Worm (Caenorhabditis elegans) whole organism, late embryonic: ENCODE data around the gene C05D9.7.

Experiments used
- F13H6.1 ChIP-seq: sonication (generic microtip); optimal IDR thresholded peaks from 2 replicates; lab custom pipeline; 2016; ENCODE audit warnings: missing genetic modification characterization, missing compliant biosample characterization
- ama-1 ChIP-seq: fragments of 150-350 bp; optimal IDR thresholded peaks from 2 replicates; lab custom pipeline; 2014
- ceh-14 ChIP-seq: sonication (generic microtip); optimal IDR thresholded peaks from 2 replicates; lab custom pipeline; 2016; ENCODE audit warnings: missing genotype, missing genetic modification characterization, missing compliant biosample characterization
- ceh-18 ChIP-seq: sonication (generic microtip); optimal IDR thresholded peaks from 2 replicates; lab custom pipeline; 2016; ENCODE audit warnings: missing genetic modification characterization, missing compliant biosample characterization
- ceh-19 ChIP-seq: fragments of 200-800 bp; sonication (Bioruptor generic); optimal IDR thresholded peaks from 2 replicates; lab custom pipeline; 2018; ENCODE audit warnings: mild to moderate bottlenecking, missing genetic modification characterization, missing compliant biosample characterization
- ceh-2 ChIP-seq: sonication (generic microtip); optimal IDR thresholded peaks from 2 replicates; lab custom pipeline; 2016; ENCODE audit warnings: missing genotype, missing genetic modification characterization, missing compliant biosample characterization
- ceh-30 ChIP-seq: fragments of 150-350 bp; optimal IDR thresholded peaks from 2 replicates; lab custom pipeline; 2014; ENCODE audit warnings: missing biosample characterization, missing genetic modification characterization
- ceh-34 ChIP-seq: sonication (generic microtip); optimal IDR thresholded peaks from 2 replicates; lab custom pipeline; 2016; ENCODE audit warnings: mild to moderate bottlenecking, missing genetic modification characterization, missing compliant biosample characterization
- ceh-45 ChIP-seq: fragments of 200-800 bp; sonication (Bioruptor generic); IDR thresholded peaks from 2 replicates; pipeline ENCODE4 v1.3.6; 2022; ENCODE audit warnings: missing genetic modification reagents, missing genetic modification characterization, missing compliant biosample characterization
- ceh-48 ChIP-seq: sonication (generic microtip); optimal IDR thresholded peaks from 2 replicates; lab custom pipeline; 2016; ENCODE audit warnings: missing genetic modification characterization, inconsistent platforms, missing compliant biosample characterization
- ceh-6 ChIP-seq: fragments of 200-800 bp; sonication (Bioruptor generic); optimal IDR thresholded peaks from 2 replicates; lab custom pipeline; 2018; ENCODE audit warnings: mild to moderate bottlenecking, missing genetic modification characterization, missing compliant biosample characterization
- ceh-9 ChIP-seq: sonication (generic microtip); optimal IDR thresholded peaks from 2 replicates; lab custom pipeline; 2016; ENCODE audit warnings: mild to moderate bottlenecking, missing genetic modification characterization, inconsistent platforms, missing compliant biosample characterization
- che-1 ChIP-seq: sonication (generic microtip); optimal IDR thresholded peaks from 2 replicates; lab custom pipeline; 2016; ENCODE audit warnings: mild to moderate bottlenecking, missing genetic modification characterization, missing compliant biosample characterization
- dmd-4 ChIP-seq: sonication (generic microtip); optimal IDR thresholded peaks from 2 replicates; lab custom pipeline; 2016; ENCODE audit warnings: borderline replicate concordance, missing genetic modification characterization, missing compliant biosample characterization
- elt-4 ChIP-seq: sonication (generic microtip); optimal IDR thresholded peaks from 2 replicates; lab custom pipeline; 2016; ENCODE audit warnings: missing genetic modification characterization, missing compliant biosample characterization
- ets-4 ChIP-seq: sonication (generic microtip); optimal IDR thresholded peaks from 2 replicates; lab custom pipeline; 2016; ENCODE audit warnings: missing genetic modification characterization, missing compliant biosample characterization
- eyg-1 ChIP-seq: sonication (generic microtip); optimal IDR thresholded peaks from 2 replicates; lab custom pipeline; 2016; ENCODE audit warnings: missing genotype, missing genetic modification characterization, missing compliant biosample characterization
- fkh-10 ChIP-seq: fragments of 150-350 bp; optimal IDR thresholded peaks from 2 replicates; lab custom pipeline; 2014; ENCODE audit warnings: missing biosample characterization, missing genetic modification reagents, missing genetic modification characterization
- fkh-6 ChIP-seq: sonication (generic microtip); optimal IDR thresholded peaks from 2 replicates; lab custom pipeline; 2016; ENCODE audit warnings: missing genetic modification characterization, missing compliant biosample characterization
- gmeb-2 ChIP-seq: sonication (generic microtip); optimal IDR thresholded peaks from 2 replicates; lab custom pipeline; 2016; ENCODE audit warnings: missing genetic modification characterization, inconsistent platforms, missing compliant biosample characterization
- hlh-15 ChIP-seq: sonication (generic microtip); optimal IDR thresholded peaks from 2 replicates; lab custom pipeline; 2016; ENCODE audit warnings: missing genetic modification characterization, missing compliant biosample characterization
- hlh-30 ChIP-seq: sonication (generic microtip); optimal IDR thresholded peaks from 2 replicates; lab custom pipeline; 2017; ENCODE audit warnings: antibody characterized with exemption, missing genetic modification characterization, missing compliant biosample characterization; ENCODE audit not compliant: insufficient read depth
- hlh-6 ChIP-seq: sonication (generic microtip); optimal IDR thresholded peaks from 2 replicates; lab custom pipeline; 2016; ENCODE audit warnings: missing genotype, missing genetic modification characterization, missing compliant biosample characterization
- lim-6 ChIP-seq: sonication (generic microtip); optimal IDR thresholded peaks from 2 replicates; lab custom pipeline; 2016; ENCODE audit warnings: missing genetic modification characterization, missing compliant biosample characterization
- lin-11 ChIP-seq: fragments of 200-800 bp; sonication (Bioruptor generic); optimal IDR thresholded peaks from 2 replicates; lab custom pipeline; 2018; ENCODE audit warnings: mild to moderate bottlenecking, missing genetic modification characterization, missing compliant biosample characterization
- mec-3 ChIP-seq: sonication (generic microtip); optimal IDR thresholded peaks from 2 replicates; lab custom pipeline; 2016; ENCODE audit warnings: borderline replicate concordance, missing genetic modification characterization, missing compliant biosample characterization
- nfya-1 ChIP-seq: sonication (generic microtip); optimal IDR thresholded peaks from 2 replicates; lab custom pipeline; 2017; ENCODE audit warnings: missing genetic modification characterization, mild to moderate bottlenecking, missing compliant biosample characterization, antibody characterized with exemption, moderate library complexity
- nhr-11 ChIP-seq: fragments of 150-350 bp; optimal IDR thresholded peaks from 2 replicates; lab custom pipeline; 2014; ENCODE audit warnings: missing biosample characterization, missing genetic modification characterization
- odd-2 ChIP-seq: sonication (generic microtip); optimal IDR thresholded peaks from 2 replicates; lab custom pipeline; 2017; ENCODE audit warnings: antibody characterized with exemption, mild to moderate bottlenecking, missing genetic modification characterization, missing compliant biosample characterization
- pag-3 ChIP-seq: sonication (generic microtip); optimal IDR thresholded peaks from 2 replicates; lab custom pipeline; 2016; ENCODE audit warnings: missing compliant biosample characterization, missing genetic modification characterization, borderline replicate concordance
- pat-9 ChIP-seq: fragments of 200-800 bp; sonication (Bioruptor generic); optimal IDR thresholded peaks from 2 replicates; lab custom pipeline; 2018; ENCODE audit warnings: mild to moderate bottlenecking, missing genetic modification characterization, moderate library complexity, missing compliant biosample characterization
- pha-2 ChIP-seq: sonication (generic microtip); optimal IDR thresholded peaks from 2 replicates; lab custom pipeline; 2017; ENCODE audit warnings: mild to moderate bottlenecking, missing genetic modification characterization, missing compliant biosample characterization
- pha-4 ChIP-seq: fragments of 150-350 bp; optimal IDR thresholded peaks from 2 replicates; lab custom pipeline; 2018; ENCODE audit warnings: missing biosample characterization, missing genetic modification reagents, missing genetic modification characterization
- pros-1 ChIP-seq: fragments of 150-350 bp; optimal IDR thresholded peaks from 2 replicates; lab custom pipeline; 2014; ENCODE audit warnings: missing biosample characterization, missing genetic modification reagents, missing genetic modification characterization
- ref-2 ChIP-seq: sonication (generic microtip); optimal IDR thresholded peaks from 2 replicates; lab custom pipeline; 2016; ENCODE audit warnings: missing genetic modification characterization, missing compliant biosample characterization
- rnt-1 ChIP-seq: sonication (generic microtip); optimal IDR thresholded peaks from 2 replicates; lab custom pipeline; 2016; ENCODE audit warnings: missing genetic modification characterization, missing compliant biosample characterization
- sdc-2 ChIP-seq: sonication (generic microtip); optimal IDR thresholded peaks from 2 replicates; lab custom pipeline; 2016; ENCODE audit warnings: missing genotype, missing genetic modification characterization, missing compliant biosample characterization
- sox-2 ChIP-seq: fragments of 200-800 bp; sonication (Bioruptor generic); IDR thresholded peaks from 2 replicates; pipeline ENCODE4 v1.3.6; 2022; ENCODE audit warnings: missing genetic modification reagents, missing genetic modification characterization, missing compliant biosample characterization
- ttx-3 ChIP-seq: sonication (generic microtip); optimal IDR thresholded peaks from 2 replicates; lab custom pipeline; 2016; ENCODE audit warnings: missing genetic modification reagents, missing genetic modification characterization, missing compliant biosample characterization
- unc-3 ChIP-seq, 2 experiments: fragments of 200-800 bp in 1 of 2; sonication (Bioruptor generic) in 1 of 2; sonication (generic microtip) in 1 of 2; conservative IDR thresholded peaks in 1 of 2; optimal IDR thresholded peaks in 1 of 2; 2 replicates each; pipeline versions ENCODE4 v1.3.6 to Lab custom; 2016 to 2022; ENCODE audit warnings: missing compliant biosample characterization in 2 of 2, missing genetic modification characterization in 2 of 2, missing genetic modification reagents in 1 of 2
- ztf-16 ChIP-seq: sonication (generic microtip); optimal IDR thresholded peaks from 2 replicates; lab custom pipeline; 2017; ENCODE audit warnings: missing genetic modification characterization, missing compliant biosample characterization

Gene C05D9.7

ce11 chrX:1093154-1093553 lies 26.1 kb downstream of the C05D9.7 start (continued):
- no peak for TF ChIP-seq ama-1 (lab: Kevin White, UChicago)
- TF ChIP-seq nhr-11 (tag; lab: Kevin White, UChicago): no peak
- TF ChIP-seq hlh-15 (tag; lab: Kevin White, UChicago): no peak
- no peak for TF ChIP-seq ceh-6
- peak; percentile 1 for TF ChIP-seq fkh-6 (tag; lab: Kevin White, UChicago)
- TF ChIP-seq ceh-14: peak; percentile 66
- TF ChIP-seq pat-9 (tag; lab: Kevin White, UChicago): no peak
- peak; percentile 74 for TF ChIP-seq ref-2 (tag; lab: Kevin White, UChicago)
- TF ChIP-seq elt-4 (tag; lab: Kevin White, UChicago): no peak
- TF ChIP-seq sdc-2 (tag; lab: Kevin White, UChicago): peak; percentile 88
- TF ChIP-seq hlh-30 (tag; lab: Kevin White, UChicago): peak; percentile 97
- TF ChIP-seq ceh-30: peak; percentile 59
- peak; percentile 38 for TF ChIP-seq ztf-16 (tag; lab: Kevin White, UChicago)
- peak; percentile 8 for TF ChIP-seq ceh-19 (GFP tag; lab: Kevin White, UChicago)
- no peak for TF ChIP-seq mec-3 (tag; lab: Kevin White, UChicago)
- peak; percentile 91 for TF ChIP-seq ceh-34 (tag; lab: Kevin White, UChicago)
- peak; percentile 79 for TF ChIP-seq pros-1 (tag; lab: Kevin White, UChicago)
- peak; percentile 95 for TF ChIP-seq nfya-1 (tag; lab: Kevin White, UChicago)
- peak; percentile 71 for TF ChIP-seq hlh-6 (tag; lab: Kevin White, UChicago)
- peak; percentile 99 for TF ChIP-seq ceh-18 (tag; lab: Kevin White, UChicago)
- no peak for TF ChIP-seq unc-3 (GFP tag; conservative IDR thresholded peaks at IDR 0.05; lab: Robert Waterston, UW)
- TF ChIP-seq unc-3 (tag; optimal IDR thresholded peaks at IDR 0.05; lab: Kevin White, UChicago): peak; percentile 31
- TF ChIP-seq sox-2: peak; percentile 70
- TF ChIP-seq ets-4 (tag; lab: Kevin White, UChicago): peak; percentile 64
- TF ChIP-seq fkh-10 (GFP tag; lab: Kevin White, UChicago): no peak
- peak; percentile 80 for TF ChIP-seq ceh-2
- TF ChIP-seq ttx-3: no peak

ce11 chrX:1089676-1090075 lies 29.5 kb downstream of the C05D9.7 start:
- no peak for TF ChIP-seq ceh-45 (GFP tag; lab: Robert Waterston, UW)
- no peak for TF ChIP-seq ttx-3
- no peak for TF ChIP-seq nhr-11 (tag; lab: Kevin White, UChicago)
- TF ChIP-seq rnt-1 (tag; lab: Kevin White, UChicago): no peak
- no peak for TF ChIP-seq lim-6
- TF ChIP-seq odd-2 (tag; lab: Kevin White, UChicago): no peak
- no peak for TF ChIP-seq eyg-1
- TF ChIP-seq F13H6.1 (tag; lab: Kevin White, UChicago): no peak
- TF ChIP-seq fkh-10 (GFP tag; lab: Kevin White, UChicago): no peak
- no peak for TF ChIP-seq gmeb-2
- TF ChIP-seq mec-3 (tag; lab: Kevin White, UChicago): no peak
- no peak for TF ChIP-seq ceh-9 (tag; lab: Kevin White, UChicago)
- no peak for TF ChIP-seq lin-11
- no peak for TF ChIP-seq dmd-4 (tag; lab: Kevin White, UChicago)
- no peak for TF ChIP-seq pha-2 (tag; lab: Kevin White, UChicago)
- TF ChIP-seq ceh-18 (tag; lab: Kevin White, UChicago): no peak
- TF ChIP-seq, all 69 proteins: peak for 0

- TF ChIP-seq mec-3 (tag; lab: Kevin White, UChicago) (no peak), pha-4 (tag; lab: Kevin White, UChicago) (no peak), dmd-4 (tag; lab: Kevin White, UChicago) (no peak), che-1 (tag; lab: Kevin White, UChicago) (no peak), pha-2 (tag; lab: Kevin White, UChicago) (no peak), ceh-48 (tag; lab: Kevin White, UChicago) (no peak), pag-3 (tag; lab: Kevin White, UChicago) (no peak)
These were observed 30.1 kb downstream of the C05D9.7 start for ce11 chrX:1089133-1089532.
